Fruit fly (Drosophila melanogaster) whole organism, adult: ENCODE measurements around the gene Blos2.
A peak's percentile ranks its signal among the peaks of the same experiment; 100 is the strongest.

ENCODE experiments used
- CG11617 ChIP-seq: fragments of 200-800 bp; sonication (Bioruptor generic); optimal IDR thresholded peaks from 2 replicates; lab custom pipeline; 2017; ENCODE audit warnings: mild to moderate bottlenecking, missing biosample characterization, missing genetic modification reagents, missing genetic modification characterization
- CG12768 ChIP-seq: fragments of 200-800 bp; sonication (Bioruptor generic); optimal IDR thresholded peaks from 2 replicates; lab custom pipeline; 2017; ENCODE audit warnings: missing biosample characterization, missing genetic modification characterization, mild to moderate bottlenecking, moderate library complexity, missing genetic modification reagents
- CG14711 ChIP-seq: fragments of 200-800 bp; sonication (Bioruptor generic); optimal IDR thresholded peaks from 2 replicates; lab custom pipeline; 2018; ENCODE audit warnings: missing biosample characterization, mild to moderate bottlenecking, missing genetic modification characterization, moderate library complexity
- CG1620 ChIP-seq: fragments of 200-800 bp; sonication (Bioruptor generic); optimal IDR thresholded peaks from 2 replicates; lab custom pipeline; 2016; ENCODE audit warnings: missing biosample characterization, missing genetic modification characterization
- CG33017 ChIP-seq: fragments of 200-800 bp; sonication (Bioruptor generic); optimal IDR thresholded peaks from 2 replicates; lab custom pipeline; 2018; ENCODE audit warnings: missing biosample characterization, mild to moderate bottlenecking, missing genetic modification characterization, moderate library complexity
- CG5204 ChIP-seq: fragments of 200-800 bp; sonication (Bioruptor generic); optimal IDR thresholded peaks from 2 replicates; lab custom pipeline; 2016; ENCODE audit warnings: missing biosample characterization, missing genetic modification characterization
- CG7045 ChIP-seq: fragments of 200-800 bp; sonication (Bioruptor generic); optimal IDR thresholded peaks from 2 replicates; lab custom pipeline; 2017; ENCODE audit warnings: missing biosample characterization, mild to moderate bottlenecking, missing genetic modification characterization
- CG7101 ChIP-seq: fragments of 200-800 bp; sonication (Bioruptor generic); optimal IDR thresholded peaks from 2 replicates; lab custom pipeline; 2018; ENCODE audit warnings: missing biosample characterization, mild to moderate bottlenecking, missing genetic modification characterization, moderate library complexity
- Clk ChIP-seq: fragments of 200-800 bp; sonication (Bioruptor generic); optimal IDR thresholded peaks from 2 replicates; lab custom pipeline; 2017; ENCODE audit warnings: missing biosample characterization, missing genetic modification characterization
- Crg-1 ChIP-seq: fragments of 200-800 bp; sonication (Bioruptor generic); optimal IDR thresholded peaks from 2 replicates; lab custom pipeline; 2016; ENCODE audit warnings: missing biosample characterization, missing genetic modification characterization
- Hr96 ChIP-seq: fragments of 200-800 bp; sonication (Bioruptor generic); optimal IDR thresholded peaks from 2 replicates; lab custom pipeline; 2016; ENCODE audit warnings: missing biosample characterization, missing genetic modification characterization
- Mnt ChIP-seq: fragments of 200-800 bp; sonication (Bioruptor generic); optimal IDR thresholded peaks from 2 replicates; lab custom pipeline; 2016; ENCODE audit warnings: missing biosample characterization, mild to moderate bottlenecking, missing genetic modification characterization
- bab1 ChIP-seq: fragments of 200-800 bp; sonication (Bioruptor generic); optimal IDR thresholded peaks from 3 replicates; lab custom pipeline; 2019; ENCODE audit warnings: missing biosample characterization, mild to moderate bottlenecking, missing genetic modification characterization, moderate library complexity
- cic ChIP-seq: fragments of 200-800 bp; sonication (Bioruptor generic); optimal IDR thresholded peaks from 2 replicates; lab custom pipeline; 2017; ENCODE audit warnings: missing biosample characterization, mild to moderate bottlenecking, missing genetic modification characterization, moderate library complexity
- cnc ChIP-seq, 2 experiments: fragments of >200 bp; optimal IDR thresholded peaks; 2 replicates each; lab custom pipeline; 2017
- kay ChIP-seq: fragments of 200-800 bp; sonication (Bioruptor generic); peaks from one replicate; lab custom pipeline; 2016; ENCODE audit warnings: missing biosample characterization, missing genetic modification characterization, borderline replicate concordance
- ovo ChIP-seq: fragments of 200-800 bp; sonication (Bioruptor generic); optimal IDR thresholded peaks from 2 replicates; lab custom pipeline; 2016; ENCODE audit warnings: missing biosample characterization, missing genetic modification characterization
- pad ChIP-seq: fragments of 200-800 bp; sonication (Bioruptor generic); optimal IDR thresholded peaks from 3 replicates; lab custom pipeline; 2017; ENCODE audit warnings: missing biosample characterization, missing genetic modification characterization, mild to moderate bottlenecking, moderate library complexity, missing genetic modification reagents
- tj ChIP-seq: fragments of 200-800 bp; sonication (Bioruptor generic); optimal IDR thresholded peaks from 3 replicates; lab custom pipeline; 2017; ENCODE audit warnings: missing biosample characterization, mild to moderate bottlenecking, missing genetic modification characterization, moderate library complexity
- toe ChIP-seq: fragments of 200-800 bp; sonication (Bioruptor generic); optimal IDR thresholded peaks from 2 replicates; lab custom pipeline; 2016; ENCODE audit warnings: missing biosample characterization, missing genetic modification characterization

The Blos2 gene

DNA sequence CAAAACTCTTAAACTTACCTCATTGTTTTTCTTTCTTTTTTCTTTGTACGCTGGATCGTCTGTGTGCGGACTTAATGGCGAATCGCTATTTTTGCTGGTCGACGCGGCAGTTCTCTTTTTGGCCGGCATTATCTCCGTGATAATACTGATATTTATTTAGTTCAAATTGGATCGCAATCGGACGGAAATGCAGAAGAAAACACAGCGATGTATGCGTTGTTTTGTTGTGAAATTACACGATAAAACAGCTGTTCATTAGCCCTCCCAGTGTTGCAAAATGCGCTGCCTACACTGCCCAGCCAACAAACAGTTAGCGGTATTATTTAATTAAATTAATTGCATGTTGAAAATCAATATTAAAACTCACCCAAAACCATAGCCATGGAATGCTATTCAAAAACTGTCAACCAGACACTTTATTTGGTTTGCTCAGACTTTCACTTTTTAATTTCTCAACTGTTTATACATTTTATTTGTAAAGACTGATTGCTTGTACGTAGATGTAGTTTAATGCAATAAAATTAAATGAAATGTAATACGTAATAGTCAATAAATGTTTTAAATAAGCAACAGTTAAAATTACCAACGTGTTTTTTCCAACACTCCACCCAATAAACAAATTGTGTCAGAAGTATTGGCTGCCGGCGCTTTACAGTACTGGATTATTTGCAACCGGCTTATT is 36.8 kb downstream of the Blos2 start, which contains the start of the genes Irbp18 and APP-BP1:
Gene Irbp18, minus strand, starts transcription at position 205 of the 682 bp plus-strand sequence.
Gene APP-BP1, plus strand, starts transcription at position 431 of the 682 bp plus-strand sequence.
- peak; percentile 84 for TF ChIP-seq ovo (GFP tag; lab: Kevin White, UChicago)
- peak; percentile 97 for TF ChIP-seq CG11617 (GFP tag; lab: Kevin White, UChicago)
- TF ChIP-seq Mnt (GFP tag; lab: Kevin White, UChicago), result peak; percentile 89
- TF ChIP-seq Hr96 (GFP tag; lab: Kevin White, UChicago), result peak; percentile 92
- TF ChIP-seq CG7101 (tag; lab: Kevin White, UChicago), result peak; percentile 92
- no peak for TF ChIP-seq cnc (optimal IDR thresholded peaks at IDR 0.05; lab: Kevin White, UChicago)
- peak; percentile 71 for TF ChIP-seq cic
- TF ChIP-seq Crg-1 (GFP tag; lab: Kevin White, UChicago), result peak; percentile 98
- TF ChIP-seq bab1 (GFP tag; lab: Kevin White, UChicago), result peak; percentile 95
- peak; percentile 80 for TF ChIP-seq tj (GFP tag; lab: Kevin White, UChicago)
- TF ChIP-seq Clk (GFP tag; lab: Kevin White, UChicago), result peak; percentile 85
- peak; percentile 86 for TF ChIP-seq CG33017 (tag; lab: Kevin White, UChicago)
- peak; percentile 96 for TF ChIP-seq CG5204 (GFP tag; lab: Kevin White, UChicago)
- peak; percentile 96 for TF ChIP-seq CG12768 (GFP tag; lab: Kevin White, UChicago)
- peak; percentile 93 for TF ChIP-seq CG7045 (GFP tag; lab: Kevin White, UChicago)
- peak; percentile 96 for TF ChIP-seq CG1620 (GFP tag; lab: Kevin White, UChicago)
- TF ChIP-seq kay (GFP tag; lab: Kevin White, UChicago), result peak; percentile 97
- TF ChIP-seq CG14711 (tag; lab: Kevin White, UChicago), result peak; percentile 88
- TF ChIP-seq pad (GFP tag; lab: Kevin White, UChicago), result peak; percentile 89
- TF ChIP-seq toe, result peak; percentile 96

DNA sequence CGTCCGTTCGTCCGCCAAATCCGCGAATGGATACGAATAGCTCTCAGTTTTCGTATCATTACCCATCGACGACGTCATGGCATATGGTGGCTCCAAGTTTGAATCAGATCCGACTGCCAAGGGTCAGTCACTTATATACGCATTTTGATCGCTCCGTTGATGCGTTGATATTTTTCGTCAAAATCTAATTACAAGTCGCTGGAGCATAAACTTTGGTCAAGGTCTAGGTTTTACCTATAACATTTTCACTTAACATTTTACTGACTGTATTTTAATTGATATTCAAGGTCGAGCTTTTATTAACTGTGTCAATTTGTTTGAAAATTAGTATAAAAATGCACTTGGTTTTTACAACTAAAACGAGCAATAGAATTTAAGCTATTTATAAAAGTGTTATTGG is 40.2 kb downstream of the Blos2 start, which contains the start of gene Elo68beta:
Gene Elo68beta, minus strand, starts transcription at position 101 of the 400 bp plus-strand sequence.
- TF ChIP-seq CG7101 (tag; lab: Kevin White, UChicago) (no peak), tj (GFP tag; lab: Kevin White, UChicago) (no peak), CG12768 (GFP tag; lab: Kevin White, UChicago) (no peak), CG33017 (tag; lab: Kevin White, UChicago) (no peak), kay (GFP tag; lab: Kevin White, UChicago) (peak; percentile 19), toe (no peak)

DNA sequence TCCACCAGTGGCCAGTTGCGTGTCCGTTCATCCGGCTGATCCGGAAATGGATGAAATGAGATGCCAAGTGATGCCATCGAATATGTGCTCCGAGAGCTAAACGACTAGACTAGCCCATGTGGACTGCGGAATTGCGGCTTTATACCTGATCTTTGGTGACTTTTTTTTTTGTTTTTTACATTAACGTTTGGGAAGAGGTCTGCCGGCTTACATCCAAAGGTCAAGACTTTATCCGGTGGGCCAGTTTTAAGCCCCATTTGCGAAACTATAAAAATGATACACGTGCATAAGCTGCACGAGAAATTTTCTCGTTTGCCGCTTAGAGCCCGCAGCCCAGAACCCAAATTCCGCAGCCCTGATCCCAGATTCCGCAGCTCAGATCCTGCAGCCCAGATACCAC is 41.6 kb downstream of the Blos2 start, which contains the start of gene Elo68alpha:
Gene Elo68alpha, minus strand, starts transcription at position 101 of the 400 bp plus-strand sequence.
- no peak for TF ChIP-seq ovo (GFP tag; lab: Kevin White, UChicago)
- TF ChIP-seq CG12768 (GFP tag; lab: Kevin White, UChicago), result no peak
- no peak for TF ChIP-seq CG14711 (tag; lab: Kevin White, UChicago)
- no peak for TF ChIP-seq Crg-1 (GFP tag; lab: Kevin White, UChicago)
- no peak for TF ChIP-seq tj (GFP tag; lab: Kevin White, UChicago)
- TF ChIP-seq CG11617 (GFP tag; lab: Kevin White, UChicago), result no peak
- TF ChIP-seq CG7045 (GFP tag; lab: Kevin White, UChicago), result no peak
- TF ChIP-seq cnc (optimal IDR thresholded peaks at IDR 0.05; lab: Kevin White, UChicago), result no peak
- TF ChIP-seq toe, result no peak
- no peak for TF ChIP-seq kay (GFP tag; lab: Kevin White, UChicago)
- TF ChIP-seq Clk (GFP tag; lab: Kevin White, UChicago), result no peak
- no peak for TF ChIP-seq bab1 (GFP tag; lab: Kevin White, UChicago)
- no peak for TF ChIP-seq Hr96 (GFP tag; lab: Kevin White, UChicago)
- no peak for TF ChIP-seq CG1620 (GFP tag; lab: Kevin White, UChicago)
- no peak for TF ChIP-seq CG5204 (GFP tag; lab: Kevin White, UChicago)
- TF ChIP-seq CG33017 (tag; lab: Kevin White, UChicago), result no peak
- TF ChIP-seq Mnt (GFP tag; lab: Kevin White, UChicago), result no peak
- TF ChIP-seq CG7101 (tag; lab: Kevin White, UChicago), result no peak
- TF ChIP-seq cic, result no peak
- no peak for TF ChIP-seq pad (GFP tag; lab: Kevin White, UChicago)

DNA sequence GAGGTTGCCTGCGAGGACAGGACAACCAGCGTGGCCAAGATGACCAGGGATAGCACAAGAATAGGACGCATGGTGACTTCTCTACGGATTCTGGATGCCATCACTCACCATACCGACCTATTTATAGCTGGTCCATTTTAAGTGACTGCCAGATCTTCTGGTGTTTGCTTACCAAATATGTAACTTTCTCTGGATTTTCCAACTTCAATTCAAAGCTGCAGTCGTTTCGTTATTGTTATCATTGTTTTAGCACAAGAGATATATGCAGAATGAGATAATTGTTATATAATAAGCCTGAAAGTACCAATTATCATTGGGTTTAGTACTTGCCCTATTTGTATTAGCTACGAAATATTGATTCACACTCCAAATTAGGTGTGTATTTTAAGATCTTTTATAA is 42.4 kb downstream of the Blos2 start, which contains the start of gene CG32071:
Gene CG32071, minus strand, starts transcription at position 101 of the 400 bp plus-strand sequence.
- TF ChIP-seq CG7101 (tag; lab: Kevin White, UChicago) (no peak), CG5204 (GFP tag; lab: Kevin White, UChicago) (no peak), Clk (GFP tag; lab: Kevin White, UChicago) (no peak), CG7045 (GFP tag; lab: Kevin White, UChicago) (no peak), toe (no peak), ovo (GFP tag; lab: Kevin White, UChicago) (no peak), CG1620 (GFP tag; lab: Kevin White, UChicago) (no peak), tj (GFP tag; lab: Kevin White, UChicago) (no peak), Hr96 (GFP tag; lab: Kevin White, UChicago) (no peak), CG11617 (GFP tag; lab: Kevin White, UChicago) (no peak), Mnt (GFP tag; lab: Kevin White, UChicago) (no peak), bab1 (GFP tag; lab: Kevin White, UChicago) (no peak), kay (GFP tag; lab: Kevin White, UChicago) (no peak), cnc (optimal IDR thresholded peaks at IDR 0.05; lab: Kevin White, UChicago) (no peak), CG14711 (tag; lab: Kevin White, UChicago) (no peak), CG33017 (tag; lab: Kevin White, UChicago) (no peak), CG12768 (GFP tag; lab: Kevin White, UChicago) (no peak)

DNA sequence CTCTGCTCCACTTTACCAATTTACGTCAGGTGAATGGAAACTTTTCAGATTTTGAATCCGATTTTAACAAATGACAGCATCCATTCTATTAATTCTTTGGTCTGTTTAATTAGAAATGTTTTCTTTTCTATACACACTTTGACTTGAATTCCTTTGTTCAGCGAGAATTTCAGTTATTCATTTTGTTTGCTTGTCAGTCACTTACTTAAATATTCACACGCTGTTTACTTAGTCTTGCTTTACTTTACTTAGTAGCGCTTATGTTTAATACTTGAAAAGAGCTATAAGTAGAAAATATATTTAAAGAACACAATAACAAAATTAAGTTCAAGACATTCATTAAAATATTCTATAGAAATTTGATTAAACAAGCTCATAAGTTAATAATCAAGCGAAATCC is 46.1 kb downstream of the Blos2 start, which contains the start of gene CG32073:
Gene CG32073, minus strand, starts transcription at position 151 of the 400 bp plus-strand sequence.
- TF ChIP-seq pad (GFP tag; lab: Kevin White, UChicago) (no peak), bab1 (GFP tag; lab: Kevin White, UChicago) (no peak), CG12768 (GFP tag; lab: Kevin White, UChicago) (no peak), Mnt (GFP tag; lab: Kevin White, UChicago) (no peak), kay (GFP tag; lab: Kevin White, UChicago) (no peak), CG14711 (tag; lab: Kevin White, UChicago) (no peak), ovo (GFP tag; lab: Kevin White, UChicago) (no peak), CG1620 (GFP tag; lab: Kevin White, UChicago) (no peak), toe (no peak), CG7045 (GFP tag; lab: Kevin White, UChicago) (no peak), tj (GFP tag; lab: Kevin White, UChicago) (no peak), CG33017 (tag; lab: Kevin White, UChicago) (no peak), cic (no peak), Crg-1 (GFP tag; lab: Kevin White, UChicago) (no peak), cnc (optimal IDR thresholded peaks at IDR 0.05; lab: Kevin White, UChicago) (no peak), CG5204 (GFP tag; lab: Kevin White, UChicago) (no peak)
